Worm (Caenorhabditis elegans) whole organism, L3 larva: Measurements from ENCODE around the gene C32D5.14.

Experiments
- R02D3.7 ChIP-seq: fragments of 150-350 bp; optimal IDR thresholded peaks from 2 replicates; lab custom pipeline; 2014; ENCODE audit warnings: missing biosample characterization, missing genetic modification characterization
- ZK546.5 ChIP-seq: sonication (generic microtip); optimal IDR thresholded peaks from 2 replicates; lab custom pipeline; 2017; ENCODE audit warnings: missing biosample characterization, missing genetic modification characterization
- ama-1 ChIP-seq: fragments of 150-350 bp; optimal IDR thresholded peaks from 2 replicates; lab custom pipeline; 2018
- ceh-16 ChIP-seq: sonication (generic microtip); optimal IDR thresholded peaks from 2 replicates; lab custom pipeline; 2017; ENCODE audit warnings: missing biosample characterization, missing genetic modification characterization
- ceh-28 ChIP-seq: fragments of 150-350 bp; optimal IDR thresholded peaks from 2 replicates; lab custom pipeline; 2014; ENCODE audit warnings: missing biosample characterization, missing genetic modification reagents, missing genetic modification characterization
- ceh-82 ChIP-seq: fragments of 150-350 bp; optimal IDR thresholded peaks from 2 replicates; lab custom pipeline; 2014; ENCODE audit warnings: missing biosample characterization, missing genetic modification characterization
- daf-12 ChIP-seq: fragments of 150-350 bp; optimal IDR thresholded peaks from 2 replicates; lab custom pipeline; 2014; ENCODE audit warnings: missing biosample characterization, missing genetic modification reagents, missing genetic modification characterization
- egl-27 ChIP-seq: sonication (generic microtip); optimal IDR thresholded peaks from 4 replicates; lab custom pipeline; 2017; ENCODE audit warnings: missing biosample characterization, missing genetic modification reagents, missing genetic modification characterization
- elt-1 ChIP-seq: fragments of 150-350 bp; optimal IDR thresholded peaks from 2 replicates; lab custom pipeline; 2014; ENCODE audit warnings: missing biosample characterization, missing genetic modification characterization
- elt-2 ChIP-seq: sonication (generic microtip); optimal IDR thresholded peaks from 2 replicates; lab custom pipeline; 2016; ENCODE audit warnings: missing genetic modification reagents, mild to moderate bottlenecking, missing genetic modification characterization, missing compliant biosample characterization
- eor-1 ChIP-seq, 2 experiments: fragments of 150-350 bp; optimal IDR thresholded peaks; 2 replicates each; lab custom pipeline; 2014 to 2018; ENCODE audit warnings: missing biosample characterization in 2 of 2, missing genetic modification characterization in 2 of 2
- fkh-10 ChIP-seq: sonication (generic microtip); optimal IDR thresholded peaks from 2 replicates; lab custom pipeline; 2017; ENCODE audit warnings: missing biosample characterization, missing genetic modification reagents, missing genetic modification characterization
- fkh-2 ChIP-seq: fragments of 150-350 bp; optimal IDR thresholded peaks from 2 replicates; lab custom pipeline; 2014; ENCODE audit warnings: missing biosample characterization, missing genetic modification reagents, missing genetic modification characterization
- fos-1 ChIP-seq: fragments of 150-350 bp; optimal IDR thresholded peaks from 2 replicates; lab custom pipeline; 2014; ENCODE audit warnings: missing biosample characterization, missing genetic modification characterization
- jun-1 ChIP-seq: fragments of 150-350 bp; optimal IDR thresholded peaks from 2 replicates; lab custom pipeline; 2014; ENCODE audit warnings: missing biosample characterization, missing genetic modification reagents, missing genetic modification characterization
- lin-39 ChIP-seq: fragments of 150-350 bp; optimal IDR thresholded peaks from 2 replicates; lab custom pipeline; 2018; ENCODE audit warnings: missing biosample characterization, missing genetic modification reagents, missing genetic modification characterization
- lsy-12 ChIP-seq: sonication (generic microtip); optimal IDR thresholded peaks from 2 replicates; lab custom pipeline; 2016; ENCODE audit warnings: mild to moderate bottlenecking, missing genetic modification characterization, missing compliant biosample characterization
- mdl-1 ChIP-seq: fragments of 150-350 bp; optimal IDR thresholded peaks from 2 replicates; lab custom pipeline; 2014; ENCODE audit warnings: missing biosample characterization, missing genetic modification characterization
- mml-1 ChIP-seq: fragments of 150-350 bp; sonication (generic microtip); optimal IDR thresholded peaks from 3 replicates; lab custom pipeline; 2014; ENCODE audit warnings: missing biosample characterization, missing genetic modification characterization
- nfya-1 ChIP-seq: sonication (generic microtip); optimal IDR thresholded peaks from 2 replicates; lab custom pipeline; 2017; ENCODE audit warnings: missing genetic modification characterization, mild to moderate bottlenecking, missing compliant biosample characterization, antibody characterized with exemption, moderate library complexity; ENCODE audit not compliant: insufficient read depth
- nhr-11 ChIP-seq: fragments of 150-350 bp; optimal IDR thresholded peaks from 2 replicates; lab custom pipeline; 2014; ENCODE audit warnings: missing biosample characterization, missing genetic modification characterization
- nhr-12 ChIP-seq: fragments of 150-350 bp; optimal IDR thresholded peaks from 2 replicates; lab custom pipeline; 2014; ENCODE audit warnings: missing biosample characterization, missing genetic modification characterization
- nhr-23 ChIP-seq: fragments of 150-350 bp; optimal IDR thresholded peaks from 2 replicates; lab custom pipeline; 2014; ENCODE audit warnings: missing biosample characterization, missing genetic modification reagents, missing genetic modification characterization
- nhr-25 ChIP-seq: sonication (generic microtip); optimal IDR thresholded peaks from 2 replicates; lab custom pipeline; 2017; ENCODE audit warnings: missing biosample characterization, missing genetic modification characterization
- nhr-28 ChIP-seq: fragments of 150-350 bp; optimal IDR thresholded peaks from 2 replicates; lab custom pipeline; 2014; ENCODE audit warnings: missing biosample characterization, missing genetic modification characterization
- nhr-67 ChIP-seq: fragments of 150-350 bp; optimal IDR thresholded peaks from 2 replicates; lab custom pipeline; 2014; ENCODE audit warnings: missing biosample characterization, missing genetic modification characterization
- pqm-1 ChIP-seq: fragments of 150-350 bp; optimal IDR thresholded peaks from 2 replicates; lab custom pipeline; 2017; ENCODE audit warnings: missing biosample characterization, missing genetic modification characterization, inconsistent platforms
- skn-1 ChIP-seq: fragments of 150-350 bp; optimal IDR thresholded peaks from 2 replicates; lab custom pipeline; 2014; ENCODE audit warnings: missing biosample characterization, missing genetic modification characterization
- snpc-4 ChIP-seq: fragments of 150-350 bp; optimal IDR thresholded peaks from 2 replicates; lab custom pipeline; 2014; ENCODE audit warnings: missing biosample characterization, missing genetic modification characterization
- tbx-2 ChIP-seq: sonication (generic microtip); optimal IDR thresholded peaks from 2 replicates; lab custom pipeline; 2016; ENCODE audit warnings: mild to moderate bottlenecking, missing genetic modification characterization, missing compliant biosample characterization
- unc-39 ChIP-seq: sonication (generic microtip); optimal IDR thresholded peaks from 4 replicates; lab custom pipeline; 2017; ENCODE audit warnings: missing biosample characterization, missing genetic modification characterization
- unc-62 ChIP-seq: fragments of 150-350 bp; sonication (generic microtip); optimal IDR thresholded peaks from 4 replicates; lab custom pipeline; 2014; ENCODE audit warnings: missing biosample characterization, missing genetic modification reagents, missing genetic modification characterization
- zag-1 ChIP-seq: fragments of 150-350 bp; optimal IDR thresholded peaks from 2 replicates; lab custom pipeline; 2014; ENCODE audit warnings: missing biosample characterization, missing genetic modification characterization
- ztf-11 ChIP-seq: fragments of 150-350 bp; optimal IDR thresholded peaks from 2 replicates; lab custom pipeline; 2014; ENCODE audit warnings: missing biosample characterization, missing genetic modification characterization
- ztf-4 ChIP-seq: fragments of 150-350 bp; optimal IDR thresholded peaks from 2 replicates; lab custom pipeline; 2014; ENCODE audit warnings: missing biosample characterization, missing genetic modification characterization

The C32D5.14 gene

DNA sequence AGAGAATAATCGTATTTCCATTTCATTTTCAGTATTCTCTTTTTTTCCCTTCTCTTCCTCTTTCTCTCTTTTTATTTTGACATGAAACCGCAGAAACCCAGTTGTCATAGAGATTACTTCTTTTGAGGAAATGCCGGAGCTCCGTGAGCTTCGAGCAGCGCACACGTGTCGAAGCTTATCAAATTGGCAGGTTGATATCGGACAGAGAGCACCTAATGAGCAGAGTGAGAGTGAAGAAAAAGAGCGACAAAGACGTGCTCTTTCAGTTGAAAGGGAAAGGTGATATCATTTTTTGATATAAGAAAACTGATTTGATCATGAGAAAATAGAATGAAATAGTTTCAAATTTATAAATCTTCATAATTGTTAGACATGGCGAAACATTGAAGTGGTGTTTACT is at the start of gene C32D5.14:
Gene C32D5.14, plus strand, starts transcription at position 131 of the 400 bp plus-strand sequence.
- no peak for TF ChIP-seq skn-1 (tag; lab: Kevin White, UChicago)
- peak; percentile 56 for TF ChIP-seq pqm-1 (tag; lab: Kevin White, UChicago)
- TF ChIP-seq nhr-11 (tag; lab: Kevin White, UChicago): peak; percentile 18
- TF ChIP-seq elt-2: peak; percentile 67

DNA sequence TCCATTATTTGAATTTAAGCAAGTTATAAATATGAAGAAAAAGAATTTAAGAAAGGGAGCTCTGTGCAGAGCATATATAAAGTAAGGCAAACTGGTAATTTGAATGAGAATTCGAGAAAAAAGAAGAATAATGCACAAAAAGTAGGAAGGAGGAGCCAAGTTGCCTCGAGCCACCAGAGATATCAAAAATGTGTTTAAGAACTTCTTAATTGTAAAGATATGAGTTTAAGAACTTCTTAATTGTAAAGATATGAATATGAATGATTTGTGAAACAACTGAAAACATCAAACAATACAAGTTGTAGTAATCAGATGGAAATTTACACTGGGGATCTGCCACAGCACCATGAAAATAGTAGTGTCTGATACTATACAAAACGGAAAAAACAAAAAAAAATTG is 48.4 kb upstream of the C32D5.14 start, which contains the start of gene F13H8.6:
Gene F13H8.6, minus strand, starts transcription at position 101 of the 400 bp plus-strand sequence.
- TF ChIP-seq fkh-10 (GFP tag; lab: Kevin White, UChicago): no peak
- no peak for TF ChIP-seq zag-1
- no peak for TF ChIP-seq ztf-4 (tag; lab: Kevin White, UChicago)
- TF ChIP-seq snpc-4: no peak
- TF ChIP-seq fkh-2: no peak
- no peak for TF ChIP-seq ceh-28 (tag; lab: Kevin White, UChicago)
- no peak for TF ChIP-seq elt-1 (tag; lab: Kevin White, UChicago)
- TF ChIP-seq daf-12 (tag; lab: Kevin White, UChicago): no peak
- TF ChIP-seq ztf-11 (tag; lab: Kevin White, UChicago): no peak
- TF ChIP-seq ceh-82 (tag; lab: Kevin White, UChicago): no peak
- TF ChIP-seq lin-39 (tag; lab: Kevin White, UChicago): no peak
- TF ChIP-seq tbx-2 (tag; lab: Kevin White, UChicago): no peak
- TF ChIP-seq lsy-12: no peak

DNA sequence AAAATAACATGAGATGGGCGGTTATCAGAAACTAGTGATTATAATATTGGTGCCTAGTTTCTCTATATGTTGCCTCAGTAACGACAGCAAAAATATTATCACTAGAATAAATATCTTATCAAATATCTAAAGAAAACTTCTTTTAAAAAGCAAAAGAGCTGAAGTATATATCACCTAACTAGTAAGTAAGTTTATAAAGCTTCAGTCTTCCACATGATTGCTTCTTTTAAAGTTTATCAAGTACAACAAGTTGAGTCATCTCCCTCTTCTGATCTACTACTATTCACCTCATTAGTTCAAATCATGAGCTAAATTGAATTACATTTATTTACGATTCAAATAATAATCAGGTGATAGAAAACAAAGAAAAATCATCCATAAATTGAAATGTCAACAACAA is 47.2 kb upstream of the C32D5.14 start:
- TF ChIP-seq unc-62 (GFP tag; lab: Kevin White, UChicago) (no peak), jun-1 (tag; lab: Kevin White, UChicago) (no peak), mdl-1 (tag; lab: Kevin White, UChicago) (no peak), nhr-25 (tag; lab: Kevin White, UChicago) (no peak), R02D3.7 (tag; lab: Kevin White, UChicago) (no peak), ceh-16 (tag; lab: Kevin White, UChicago) (no peak), eor-1 (tag; optimal IDR thresholded peaks at IDR 0.05; lab: Kevin White, UChicago) (no peak), nhr-11 (tag; lab: Kevin White, UChicago) (no peak)

DNA sequence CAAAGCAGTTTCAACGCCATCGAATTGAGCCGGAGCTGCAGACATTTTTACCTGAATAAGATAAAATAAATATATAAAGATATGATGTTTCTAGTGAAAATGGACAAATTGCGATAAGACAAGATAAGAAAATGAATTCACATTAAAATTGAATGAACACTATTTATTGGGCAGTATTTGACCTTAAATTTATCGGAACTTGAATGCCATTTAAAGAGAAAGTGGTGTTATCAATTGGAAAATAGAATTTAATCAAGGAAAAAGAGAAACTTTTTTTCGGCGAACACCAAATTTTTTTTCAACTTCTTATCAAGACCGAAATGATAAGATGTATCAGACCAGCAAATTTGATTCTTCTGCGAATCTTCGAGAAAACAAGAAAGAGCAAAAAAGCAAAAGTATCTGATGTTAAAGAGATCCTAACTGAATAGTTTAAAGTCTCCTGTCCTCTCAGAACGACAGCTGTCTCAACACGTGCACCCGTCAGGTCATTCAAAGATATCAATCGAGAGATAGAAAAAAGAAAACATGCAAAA is 45.2 kb upstream of the C32D5.14 start, which contains the start of gene upb-1:
Gene upb-1, minus strand, starts transcription at position 51 of the 536 bp plus-strand sequence.
- peak; percentile 78 for TF ChIP-seq elt-2
- TF ChIP-seq ZK546.5: no peak
- no peak for TF ChIP-seq ceh-16 (tag; lab: Kevin White, UChicago)
- TF ChIP-seq, all 47 proteins: peak for 1

DNA sequence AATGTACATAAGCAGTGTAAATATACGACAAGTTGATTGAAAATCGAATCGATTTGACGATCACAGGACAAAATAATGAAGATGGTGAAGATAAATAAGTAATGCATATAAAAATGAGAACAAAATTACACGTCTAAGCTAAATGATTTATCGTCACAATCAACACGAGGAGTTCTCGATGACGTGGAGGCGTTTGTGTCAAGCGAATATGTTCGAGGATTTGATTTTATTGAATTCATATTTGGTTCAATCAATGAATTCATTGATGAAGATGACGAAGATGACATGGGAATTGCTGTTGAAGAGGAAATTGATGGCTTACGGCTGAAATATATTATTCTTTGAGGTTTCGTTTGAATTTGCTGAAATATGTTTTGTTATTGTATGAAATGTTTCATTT is 42.8 kb upstream of the C32D5.14 start, which contains the start of gene nyn-3:
Gene nyn-3, minus strand, starts transcription at position 101 of the 400 bp plus-strand sequence.
- TF ChIP-seq fkh-10 (GFP tag; lab: Kevin White, UChicago) (no peak), snpc-4 (no peak), egl-27 (tag; lab: Kevin White, UChicago) (no peak), fkh-2 (no peak), jun-1 (tag; lab: Kevin White, UChicago) (no peak), R02D3.7 (tag; lab: Kevin White, UChicago) (no peak), mdl-1 (tag; lab: Kevin White, UChicago) (no peak), fos-1 (tag; lab: Kevin White, UChicago) (no peak), ceh-16 (tag; lab: Kevin White, UChicago) (no peak), nhr-67 (tag; lab: Kevin White, UChicago) (no peak), elt-1 (tag; lab: Kevin White, UChicago) (no peak), mml-1 (tag; lab: Kevin White, UChicago) (no peak), zag-1 (no peak), nhr-23 (no peak), nhr-25 (tag; lab: Kevin White, UChicago) (no peak), ztf-11 (tag; lab: Kevin White, UChicago) (no peak)
- TF ChIP-seq, all 47 proteins: peak for 0

DNA sequence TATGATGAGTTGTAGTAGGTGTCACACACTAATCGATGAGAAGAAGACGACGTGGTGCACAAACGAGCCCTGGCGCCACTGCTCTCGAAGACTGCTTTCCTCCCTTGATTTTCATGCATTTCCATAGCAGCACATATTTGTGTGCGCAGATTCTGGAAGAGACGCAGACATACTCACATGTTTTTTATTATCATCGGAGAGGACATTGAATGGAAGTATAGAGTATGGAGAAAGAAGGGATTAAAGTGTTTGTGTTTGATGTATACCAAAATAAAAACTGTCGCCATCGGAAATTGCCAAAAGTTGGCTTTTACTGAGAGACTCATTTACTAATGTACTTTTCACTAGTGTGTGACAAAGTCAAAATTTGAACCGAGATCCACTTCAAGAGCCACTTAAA is 41.0 kb upstream of the C32D5.14 start, which contains the start of gene mps-1:
Gene mps-1, minus strand, starts transcription at position 101 of the 400 bp plus-strand sequence.
- TF ChIP-seq mml-1 (tag; lab: Kevin White, UChicago): no peak
- TF ChIP-seq nhr-25 (tag; lab: Kevin White, UChicago): no peak
- TF ChIP-seq nfya-1 (tag; lab: Kevin White, UChicago): no peak
- no peak for TF ChIP-seq elt-2
- no peak for TF ChIP-seq zag-1
- no peak for TF ChIP-seq pqm-1 (tag; lab: Kevin White, UChicago)
- no peak for TF ChIP-seq elt-1 (tag; lab: Kevin White, UChicago)
- TF ChIP-seq fkh-2: no peak
- no peak for TF ChIP-seq mdl-1 (tag; lab: Kevin White, UChicago)
- no peak for TF ChIP-seq egl-27 (tag; lab: Kevin White, UChicago)
- no peak for TF ChIP-seq nhr-28 (tag; lab: Kevin White, UChicago)
- no peak for TF ChIP-seq ama-1 (lab: Kevin White, UChicago)
- TF ChIP-seq unc-39 (tag; lab: Kevin White, UChicago): no peak
- no peak for TF ChIP-seq ceh-16 (tag; lab: Kevin White, UChicago)
- TF ChIP-seq lin-39 (tag; lab: Kevin White, UChicago): no peak
- no peak for TF ChIP-seq daf-12 (tag; lab: Kevin White, UChicago)
- TF ChIP-seq nhr-12 (tag; lab: Kevin White, UChicago): no peak
